Worm (Caenorhabditis elegans) whole organism, early embryonic: Measurements from ENCODE around the gene tap-1.
A peak's percentile ranks its signal among the peaks of the same experiment; 100 is the strongest.

ENCODE experiments used
- B0310.2 ChIP-seq: sonication (generic microtip); optimal IDR thresholded peaks from 2 replicates; lab custom pipeline; 2016; ENCODE audit warnings: mild to moderate bottlenecking, missing genetic modification characterization, missing compliant biosample characterization
- F13C5.2 ChIP-seq: sonication (generic microtip); optimal IDR thresholded peaks from 2 replicates; lab custom pipeline; 2017; ENCODE audit warnings: mild to moderate bottlenecking, missing genetic modification characterization, inconsistent platforms, missing compliant biosample characterization
- aly-1 ChIP-seq: sonication (generic microtip); optimal IDR thresholded peaks from 2 replicates; lab custom pipeline; 2016; ENCODE audit warnings: missing genetic modification characterization, missing compliant biosample characterization
- ama-1 ChIP-seq: fragments of 150-350 bp; optimal IDR thresholded peaks from 2 replicates; lab custom pipeline; 2014
- ceh-13 ChIP-seq: fragments of 200-800 bp; sonication (Bioruptor generic); optimal IDR thresholded peaks from 2 replicates; lab custom pipeline; 2018; ENCODE audit warnings: mild to moderate bottlenecking, missing genetic modification characterization, missing compliant biosample characterization
- ceh-36 ChIP-seq: sonication (generic microtip); optimal IDR thresholded peaks from 2 replicates; lab custom pipeline; 2016; ENCODE audit warnings: missing genetic modification characterization, inconsistent platforms, missing compliant biosample characterization
- ets-7 ChIP-seq: sonication (generic microtip); optimal IDR thresholded peaks from 2 replicates; lab custom pipeline; 2016; ENCODE audit warnings: missing genotype, missing genetic modification characterization, missing compliant biosample characterization
- flt-1 ChIP-seq: fragments of 200-800 bp; sonication (Bioruptor generic); IDR thresholded peaks from 2 replicates; pipeline ENCODE4 v1.3.6; 2022; ENCODE audit warnings: missing genetic modification characterization, missing compliant biosample characterization
- hmbx-1 ChIP-seq: sonication (generic microtip); optimal IDR thresholded peaks from 2 replicates; lab custom pipeline; 2016; ENCODE audit warnings: mild to moderate bottlenecking, missing genetic modification characterization, missing compliant biosample characterization
- hmg-4 ChIP-seq: fragments of 200-800 bp; sonication (Bioruptor generic); optimal IDR thresholded peaks from 2 replicates; lab custom pipeline; 2018; ENCODE audit warnings: mild to moderate bottlenecking, missing genetic modification characterization, missing compliant biosample characterization
- hnd-1 ChIP-seq: sonication (generic microtip); optimal IDR thresholded peaks from 2 replicates; lab custom pipeline; 2016; ENCODE audit warnings: missing genetic modification characterization, missing compliant biosample characterization
- pes-1 ChIP-seq: fragments of 200-800 bp; sonication (Bioruptor generic); IDR thresholded peaks from 2 replicates; pipeline ENCODE4 v1.3.6; 2022; ENCODE audit warnings: missing genetic modification reagents, missing genetic modification characterization, missing compliant biosample characterization
- scrt-1 ChIP-seq: fragments of 200-800 bp; sonication (Bioruptor generic); IDR thresholded peaks from 2 replicates; pipeline ENCODE4 v1.3.6; 2022; ENCODE audit warnings: missing genetic modification characterization, missing compliant biosample characterization
- sea-1 ChIP-seq: fragments of 200-800 bp; sonication (Bioruptor generic); conservative IDR thresholded peaks from 2 replicates; pipeline ENCODE4 v1.3.6; 2022; ENCODE audit warnings: missing genetic modification characterization, missing compliant biosample characterization
- tbx-11 ChIP-seq: fragments of 200-800 bp; sonication (Bioruptor generic); IDR thresholded peaks from 2 replicates; pipeline ENCODE4 v1.3.6; 2022; ENCODE audit warnings: missing genetic modification characterization, missing compliant biosample characterization
- tbx-37 ChIP-seq: fragments of 200-800 bp; sonication (Bioruptor generic); conservative IDR thresholded peaks from 2 replicates; pipeline ENCODE4 v1.3.6; 2022; ENCODE audit warnings: missing genetic modification reagents, missing genetic modification characterization, missing compliant biosample characterization
- tra-4 ChIP-seq: sonication (generic microtip); optimal IDR thresholded peaks from 2 replicates; lab custom pipeline; 2017; ENCODE audit warnings: missing genetic modification characterization, missing compliant biosample characterization

tap-1 gene

ce11 chrX:14636712-14637111, 47.3 kb downstream of the tap-1 start:
- TF ChIP-seq aly-1 = no peak
- TF ChIP-seq hmg-4 (GFP tag; lab: Kevin White, UChicago) = peak; percentile 52
- TF ChIP-seq F13C5.2 (tag; lab: Kevin White, UChicago) = no peak

ce11 chrX:14637445-14637844, 48.0 kb downstream of the tap-1 start:
- TF ChIP-seq tbx-11 (GFP tag; lab: Robert Waterston, UW) = no peak
- TF ChIP-seq hmbx-1 (tag; lab: Kevin White, UChicago) = no peak
- no peak for TF ChIP-seq ceh-13 (GFP tag; lab: Kevin White, UChicago)
- TF ChIP-seq tra-4 (tag; lab: Kevin White, UChicago) = no peak
- no peak for TF ChIP-seq pes-1 (GFP tag; lab: Robert Waterston, UW)
- TF ChIP-seq ama-1 (lab: Kevin White, UChicago) = no peak
- TF ChIP-seq tbx-37 = no peak
- no peak for TF ChIP-seq B0310.2
- TF ChIP-seq hnd-1 (tag; lab: Kevin White, UChicago) = no peak
- TF ChIP-seq scrt-1 (GFP tag; lab: Robert Waterston, UW) = no peak

- no peak for TF ChIP-seq ets-7 (tag; lab: Kevin White, UChicago)
- no peak for TF ChIP-seq sea-1 (GFP tag; lab: Robert Waterston, UW)
- no peak for TF ChIP-seq ceh-36 (tag; lab: Kevin White, UChicago)
- TF ChIP-seq tra-4 (tag; lab: Kevin White, UChicago) = no peak
- no peak for TF ChIP-seq tbx-37
- TF ChIP-seq aly-1 = no peak
- TF ChIP-seq F13C5.2 (tag; lab: Kevin White, UChicago) = no peak
- TF ChIP-seq ama-1 (lab: Kevin White, UChicago) = no peak
- TF ChIP-seq hmg-4 (GFP tag; lab: Kevin White, UChicago) = no peak
- TF ChIP-seq tbx-11 (GFP tag; lab: Robert Waterston, UW) = no peak
- TF ChIP-seq hmbx-1 (tag; lab: Kevin White, UChicago) = no peak
- no peak for TF ChIP-seq scrt-1 (GFP tag; lab: Robert Waterston, UW)
- no peak for TF ChIP-seq flt-1 (GFP tag; lab: Robert Waterston, UW)
- no peak for TF ChIP-seq B0310.2
- TF ChIP-seq hnd-1 (tag; lab: Kevin White, UChicago) = no peak
These were observed 50.5 kb downstream of the tap-1 start for ce11 chrX:14639941-14640340.
